Fruit fly (Drosophila melanogaster) whole organism, embryonic: ENCODE results near the gene CG7506.
A peak's percentile ranks its signal among the peaks of the same experiment; 100 is the strongest.

Source experiments
- Ada2b ChIP-seq: fragments of 200-800 bp; sonication (Bioruptor generic); IDR thresholded peaks from 2 replicates; pipeline ENCODE4 v1.3.6; 2022; ENCODE audit warnings: missing biosample characterization, missing genetic modification characterization
- Bteb2 ChIP-seq: fragments of 200-800 bp; sonication (Bioruptor generic); optimal IDR thresholded peaks from 2 replicates; lab custom pipeline; 2016; ENCODE audit warnings: missing biosample characterization, missing genetic modification characterization
- CG10565 ChIP-seq: fragments of 200-800 bp; sonication (Bioruptor generic); optimal IDR thresholded peaks from 3 replicates; lab custom pipeline; 2016; ENCODE audit warnings: missing biosample characterization, mild to moderate bottlenecking, missing genetic modification characterization
- CG12299 ChIP-seq: fragments of 200-800 bp; sonication (Bioruptor generic); optimal IDR thresholded peaks from 2 replicates; lab custom pipeline; 2018; ENCODE audit warnings: missing biosample characterization, mild to moderate bottlenecking, missing genetic modification characterization
- CG17186 ChIP-seq: fragments of 200-800 bp; sonication (Bioruptor generic); optimal IDR thresholded peaks from 3 replicates; lab custom pipeline; 2017; ENCODE audit warnings: missing biosample characterization, missing genetic modification reagents, missing genetic modification characterization
- CG17359 ChIP-seq: fragments of 200-800 bp; sonication (Bioruptor generic); optimal IDR thresholded peaks from 3 replicates; lab custom pipeline; 2018; ENCODE audit warnings: missing biosample characterization, mild to moderate bottlenecking, missing genetic modification characterization, moderate library complexity
- CG17912 ChIP-seq: fragments of 200-800 bp; sonication (Bioruptor generic); optimal IDR thresholded peaks from 2 replicates; lab custom pipeline; 2018; ENCODE audit warnings: missing biosample characterization, mild to moderate bottlenecking, missing genetic modification characterization
- CG1832 ChIP-seq: fragments of 200-800 bp; sonication (Bioruptor generic); optimal IDR thresholded peaks from 2 replicates; lab custom pipeline; 2017; ENCODE audit warnings: missing biosample characterization, mild to moderate bottlenecking, missing genetic modification characterization, inconsistent platforms
- CG3726 ChIP-seq: fragments of 200-800 bp; sonication (Bioruptor generic); IDR thresholded peaks from 3 replicates; pipeline ENCODE4, ENCODE4 v1.3.6; 2022; ENCODE audit warnings: missing biosample characterization, missing genetic modification characterization
- CG42726 ChIP-seq: fragments of 200-800 bp; sonication (Bioruptor generic); IDR thresholded peaks from 2 replicates; pipeline ENCODE4 v1.3.6; 2022; ENCODE audit warnings: missing biosample characterization, missing genetic modification characterization; ENCODE audit not compliant: partially characterized antibody
- CG6791 ChIP-seq: fragments of 200-800 bp; sonication (Bioruptor generic); IDR thresholded peaks from 3 replicates; pipeline ENCODE4 v1.3.6; 2022; ENCODE audit warnings: missing biosample characterization, missing genetic modification characterization; ENCODE audit not compliant: partially characterized antibody
- CG8944 ChIP-seq: fragments of 200-800 bp; sonication (Bioruptor generic); optimal IDR thresholded peaks from 3 replicates; lab custom pipeline; 2016; ENCODE audit warnings: missing biosample characterization, missing genetic modification characterization
- Camta ChIP-seq: fragments of 200-800 bp; sonication (Bioruptor generic); optimal IDR thresholded peaks from 2 replicates; lab custom pipeline; 2016; ENCODE audit warnings: missing biosample characterization, missing genetic modification characterization
- D ChIP-seq, 2 experiments: fragments of 200-800 bp in 1 of 2; fragments of >200 bp in 1 of 2; sonication (Bioruptor generic) in 1 of 2; optimal IDR thresholded peaks; 2 replicates in 1 of 2; 3 replicates in 1 of 2; lab custom pipeline; 2017; ENCODE audit warnings: mild to moderate bottlenecking in 1 of 2, missing biosample characterization in 1 of 2, missing genetic modification characterization in 1 of 2, missing genetic modification reagents in 1 of 2
- Drgx ChIP-seq: fragments of 200-800 bp; sonication (Bioruptor generic); IDR thresholded peaks from 2 replicates; pipeline ENCODE4 v1.3.6; 2022; ENCODE audit warnings: missing biosample characterization, missing genetic modification characterization
- Fer1 ChIP-seq: fragments of 200-800 bp; sonication (Bioruptor generic); optimal IDR thresholded peaks from 2 replicates; lab custom pipeline; 2017; ENCODE audit warnings: missing biosample characterization, mild to moderate bottlenecking, missing genetic modification characterization
- Gsc ChIP-seq: fragments of 200-800 bp; sonication (Bioruptor generic); IDR thresholded peaks from 2 replicates; pipeline ENCODE4 v1.3.6; 2022; ENCODE audit warnings: missing biosample characterization, missing genetic modification characterization
- H15 ChIP-seq: fragments of 200-800 bp; sonication (Bioruptor generic); IDR thresholded peaks from 3 replicates; pipeline ENCODE4 v1.3.6; 2022; ENCODE audit warnings: missing biosample characterization, missing genetic modification characterization
- Hr51 ChIP-seq, 2 experiments: fragments of 200-800 bp; sonication (Bioruptor generic); optimal IDR thresholded peaks; 2 replicates in 1 of 2; 3 replicates in 1 of 2; lab custom pipeline; 2016 to 2018; ENCODE audit warnings: missing biosample characterization in 2 of 2, missing genetic modification characterization in 2 of 2, mild to moderate bottlenecking in 1 of 2, moderate library complexity in 1 of 2
- Kr ChIP-seq: fragments of 200-800 bp; sonication (Bioruptor generic); optimal IDR thresholded peaks from 2 replicates; lab custom pipeline; 2017; ENCODE audit warnings: missing biosample characterization, mild to moderate bottlenecking, missing genetic modification characterization
- Sry-δ ChIP-seq: fragments of 200-800 bp; sonication (Bioruptor generic); optimal IDR thresholded peaks from 2 replicates; lab custom pipeline; 2016; ENCODE audit warnings: missing biosample characterization, missing genetic modification characterization
- Usf ChIP-seq: fragments of 200-800 bp; sonication (Bioruptor generic); optimal IDR thresholded peaks from 2 replicates; lab custom pipeline; 2017; ENCODE audit warnings: missing genotype, missing biosample characterization, missing genetic modification characterization
- Xbp1 ChIP-seq: fragments of 200-800 bp; sonication (Bioruptor generic); optimal IDR thresholded peaks from 3 replicates; lab custom pipeline; 2016; ENCODE audit warnings: missing biosample characterization, mild to moderate bottlenecking, missing genetic modification characterization
- ara ChIP-seq: fragments of 200-800 bp; sonication (Bioruptor generic); IDR thresholded peaks from 2 replicates; pipeline ENCODE4 v1.3.6; 2022; ENCODE audit warnings: missing biosample characterization, missing genetic modification characterization
- ase ChIP-seq: fragments of 200-800 bp; sonication (Bioruptor generic); IDR thresholded peaks from 3 replicates; pipeline ENCODE4 v1.3.6; 2022; ENCODE audit warnings: missing biosample characterization, missing genetic modification characterization
- bigmax ChIP-seq: fragments of 200-800 bp; sonication (Bioruptor generic); optimal IDR thresholded peaks from 2 replicates; lab custom pipeline; 2018; ENCODE audit warnings: missing biosample characterization, mild to moderate bottlenecking, missing genetic modification characterization
- croc ChIP-seq: fragments of 200-800 bp; sonication (Bioruptor generic); conservative IDR thresholded peaks from 3 replicates; pipeline ENCODE4 v1.3.6; 2022; ENCODE audit warnings: missing biosample characterization, missing genetic modification characterization
- da ChIP-seq: fragments of 200-800 bp; sonication (Bioruptor generic); optimal IDR thresholded peaks from 2 replicates; lab custom pipeline; 2016; ENCODE audit warnings: missing biosample characterization, missing genetic modification characterization
- disco-r ChIP-seq: fragments of 200-800 bp; sonication (Bioruptor generic); optimal IDR thresholded peaks from 2 replicates; lab custom pipeline; 2016; ENCODE audit warnings: missing biosample characterization, missing genetic modification characterization
- emc ChIP-seq: fragments of 200-800 bp; sonication (Bioruptor generic); optimal IDR thresholded peaks from 2 replicates; lab custom pipeline; 2016; ENCODE audit warnings: missing biosample characterization, missing genetic modification characterization
- insv ChIP-seq, 2 experiments: fragments of 200-800 bp; sonication (Bioruptor generic); optimal IDR thresholded peaks; 3 replicates each; lab custom pipeline; 2016 to 2018; ENCODE audit warnings: missing biosample characterization in 2 of 2, missing genetic modification characterization in 2 of 2
- kay ChIP-seq: fragments of 200-800 bp; sonication (Bioruptor generic); optimal IDR thresholded peaks from 2 replicates; lab custom pipeline; 2016; ENCODE audit warnings: missing biosample characterization, missing genetic modification characterization
- ken ChIP-seq: fragments of 200-800 bp; sonication (Bioruptor generic); IDR thresholded peaks from 3 replicates; pipeline ENCODE4 v1.3.6; 2022; ENCODE audit warnings: missing biosample characterization, missing genetic modification characterization
- lbe ChIP-seq: fragments of 200-800 bp; sonication (Bioruptor generic); optimal IDR thresholded peaks from 2 replicates; lab custom pipeline; 2016; ENCODE audit warnings: missing biosample characterization, mild to moderate bottlenecking, missing genetic modification characterization
- mld ChIP-seq: fragments of 200-800 bp; sonication (Bioruptor generic); IDR thresholded peaks from 3 replicates; pipeline ENCODE4 v1.3.6; 2022; ENCODE audit warnings: missing biosample characterization, missing genetic modification characterization; ENCODE audit not compliant: partially characterized antibody
- nerfin-2 ChIP-seq: fragments of 200-800 bp; sonication (Bioruptor generic); IDR thresholded peaks from 2 replicates; pipeline ENCODE4 v1.3.6; 2022; ENCODE audit warnings: missing biosample characterization, missing genetic modification characterization; ENCODE audit not compliant: partially characterized antibody
- onecut ChIP-seq: fragments of 200-800 bp; sonication (Bioruptor generic); IDR thresholded peaks from 2 replicates; pipeline ENCODE4 v1.3.6; 2022; ENCODE audit warnings: missing biosample characterization, missing genetic modification characterization
- prd ChIP-seq, 3 experiments: fragments of >200 bp in 2 of 3; fragments of 200-800 bp in 1 of 3; sonication (Bioruptor generic) in 1 of 3; optimal IDR thresholded peaks in 2 of 3; IDR thresholded peaks in 1 of 3; 2 replicates in 2 of 3; 3 replicates in 1 of 3; pipeline versions ENCODE4 v1.3.6 to Lab custom; 2017 to 2022; ENCODE audit warnings: missing biosample characterization in 1 of 3, missing genetic modification characterization in 1 of 3
- ranshi ChIP-seq: fragments of 200-800 bp; sonication (Bioruptor generic); IDR thresholded peaks from 2 replicates; pipeline ENCODE4 v1.3.6; 2022; ENCODE audit warnings: missing biosample characterization, missing genetic modification characterization
- run ChIP-seq: fragments of 200-800 bp; sonication (Bioruptor generic); optimal IDR thresholded peaks from 3 replicates; lab custom pipeline; 2018; ENCODE audit warnings: missing biosample characterization, mild to moderate bottlenecking, missing genetic modification characterization
- salm ChIP-seq: fragments of 200-800 bp; sonication (Bioruptor generic); optimal IDR thresholded peaks from 2 replicates; lab custom pipeline; 2018; ENCODE audit warnings: missing biosample characterization, mild to moderate bottlenecking, missing genetic modification characterization
- so ChIP-seq: fragments of 200-800 bp; sonication (Bioruptor generic); IDR thresholded peaks from 3 replicates; pipeline ENCODE4 v1.3.6; 2022; ENCODE audit warnings: missing biosample characterization, missing genetic modification characterization
- vvl ChIP-seq: fragments of 200-800 bp; sonication (Bioruptor generic); IDR thresholded peaks from 2 replicates; pipeline ENCODE4 v1.3.6; 2022; ENCODE audit warnings: missing biosample characterization, missing genetic modification characterization
- wek ChIP-seq: fragments of 200-800 bp; sonication (Bioruptor generic); optimal IDR thresholded peaks from 3 replicates; lab custom pipeline; 2018; ENCODE audit warnings: missing biosample characterization, mild to moderate bottlenecking, missing genetic modification characterization, moderate library complexity
- zfh1 ChIP-seq: fragments of 200-800 bp; sonication (Bioruptor generic); IDR thresholded peaks from 3 replicates; pipeline ENCODE4 v1.3.6; 2022; ENCODE audit warnings: missing biosample characterization, missing genetic modification characterization

The CG7506 gene

DNA sequence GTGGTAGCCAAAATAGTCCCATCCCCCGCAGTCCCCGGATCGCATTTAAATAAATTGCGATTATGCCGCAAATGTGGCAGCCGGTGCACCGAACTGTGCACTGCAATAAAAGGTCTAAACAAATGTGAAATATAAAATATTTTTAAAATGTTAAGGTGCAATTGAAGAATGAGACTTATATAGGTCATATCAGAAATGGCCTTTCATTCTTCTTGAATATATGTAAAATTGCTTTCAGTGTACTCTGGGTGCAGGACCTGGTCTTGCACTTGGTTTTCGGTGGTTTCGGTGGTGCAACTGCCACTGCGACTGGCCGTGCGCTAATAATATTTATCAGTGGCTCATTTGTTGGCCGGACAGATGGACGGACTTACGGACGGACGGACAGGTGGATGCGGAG is 43.1 kb downstream of the CG7506 start:
- TF ChIP-seq Fer1 (GFP tag; lab: Kevin White, UChicago) (no peak), CG10565 (GFP tag; lab: Kevin White, UChicago) (no peak), zfh1 (GFP tag; lab: Robert Waterston, UW) (0 out of 3 replicates have a peak, but pooled peaks have one; percentile 37), ara (GFP tag; lab: Robert Waterston, UW) (0 out of 2 replicates have a peak, but pooled peaks have one; percentile 25), CG3726 (GFP tag; lab: Robert Waterston, UW) (0 out of 3 replicates have a peak, but pooled peaks have one; percentile 42), Drgx (GFP tag; lab: Robert Waterston, UW) (peak; percentile 79), ranshi (GFP tag; lab: Robert Waterston, UW) (peak; percentile 7; the same call in 1 of the 2 replicates)

DNA sequence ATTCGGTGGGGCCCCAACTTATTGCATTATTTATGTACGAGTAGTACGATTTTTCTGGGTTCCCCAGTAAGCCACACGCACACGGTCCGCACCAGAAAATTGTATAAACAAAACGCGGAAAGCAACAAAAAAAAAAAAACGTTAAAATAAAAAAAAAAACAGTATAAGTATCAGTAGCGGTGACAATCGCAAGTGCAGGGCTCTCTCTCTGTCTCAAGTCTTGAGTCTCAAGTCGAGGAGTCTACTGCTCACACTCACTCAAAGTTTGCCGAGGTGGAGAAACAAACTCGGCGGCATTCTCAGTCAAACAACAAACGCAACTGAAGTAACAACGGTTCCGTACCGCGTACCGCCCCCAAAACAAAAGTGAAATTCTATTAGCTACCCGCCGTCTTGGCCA is 48.7 kb downstream of the CG7506 start, which contains the start of gene Pura:
Gene Pura (plus strand): TSS at position 301 of the 400 bp plus-strand sequence.
- TF ChIP-seq croc (GFP tag; lab: Robert Waterston, UW) (no peak), CG1832 (GFP tag; lab: Kevin White, UChicago) (no peak), CG10565 (GFP tag; lab: Kevin White, UChicago) (no peak), Gsc (GFP tag; lab: Robert Waterston, UW) (no peak), lbe (GFP tag; lab: Kevin White, UChicago) (no peak), Xbp1 (GFP tag; lab: Kevin White, UChicago) (no peak), da (GFP tag; lab: Kevin White, UChicago) (no peak)

DNA sequence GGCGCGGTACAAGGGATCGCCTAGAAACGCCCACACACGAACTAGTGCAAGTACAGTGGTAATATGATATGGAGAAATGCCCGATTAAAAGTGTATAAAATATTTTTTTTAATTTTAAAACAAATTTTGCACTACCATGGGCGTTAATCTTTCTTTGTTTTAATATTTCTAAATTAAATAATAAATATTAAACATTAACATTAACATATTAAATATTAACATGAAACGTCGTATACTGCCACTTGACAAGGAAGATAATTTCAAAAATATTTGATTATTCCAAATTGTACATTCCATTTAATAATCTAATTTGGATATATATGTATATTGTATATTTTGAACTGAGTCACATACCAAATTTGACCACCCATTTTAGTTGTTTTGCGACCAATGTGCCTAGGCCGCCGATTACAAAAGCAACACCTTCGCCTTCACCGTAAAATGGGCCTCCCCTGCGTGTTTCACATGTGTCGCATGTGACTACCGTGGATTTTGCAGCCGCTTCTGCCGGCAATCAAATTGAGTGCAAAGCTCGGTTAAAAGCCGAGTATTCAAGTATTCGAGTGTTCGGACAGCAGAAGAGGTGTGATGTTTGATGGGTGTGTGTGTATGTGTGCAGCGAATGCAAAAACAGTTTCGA is 49.2 kb downstream of the CG7506 start:
- TF ChIP-seq mld (GFP tag; lab: Robert Waterston, UW) (no peak), salm (tag; lab: Kevin White, UChicago) (no peak), nerfin-2 (GFP tag; lab: Robert Waterston, UW) (no peak), prd (optimal IDR thresholded peaks at IDR 0.05; lab: Kevin White, UChicago) (no peak), prd (GFP tag; IDR thresholded peaks at IDR 0.05; lab: Robert Waterston, UW) (peak; percentile 52; the same call in 2 of the 3 replicates), vvl (GFP tag; lab: Robert Waterston, UW) (no peak; the same call in 1 of the 2 replicates), Ada2b (GFP tag; lab: Robert Waterston, UW) (0 out of 2 replicates have a peak, but pooled peaks have one; percentile 5), onecut (GFP tag; lab: Robert Waterston, UW) (no peak), kay (GFP tag; lab: Kevin White, UChicago) (no peak), CG17912 (GFP tag; lab: Kevin White, UChicago) (no peak), run (tag; lab: Kevin White, UChicago) (peak; percentile 25), CG17186 (GFP tag; lab: Kevin White, UChicago) (no peak), CG17359 (tag; lab: Kevin White, UChicago) (peak; percentile 46), emc (GFP tag; lab: Kevin White, UChicago) (no peak), Sry-δ (GFP tag; lab: Kevin White, UChicago) (no peak), so (0 out of 3 replicates have a peak, but pooled peaks have one; percentile 10), CG42726 (GFP tag; lab: Robert Waterston, UW) (no peak), Usf (GFP tag; lab: Kevin White, UChicago) (no peak), Hr51 (GFP tag; optimal IDR thresholded peaks at IDR 0.05; lab: Kevin White, UChicago) (peak in 1 of 2 experiments; percentile 67), Bteb2 (GFP tag; lab: Kevin White, UChicago) (no peak), wek (GFP tag; lab: Kevin White, UChicago) (no peak), bigmax (GFP tag; lab: Kevin White, UChicago) (no peak), Camta (no peak), disco-r (GFP tag; lab: Kevin White, UChicago) (no peak), ken (GFP tag; lab: Robert Waterston, UW) (no peak), CG12299 (tag; lab: Kevin White, UChicago) (no peak), CG8944 (GFP tag; lab: Kevin White, UChicago) (no peak), Kr (GFP tag; lab: Kevin White, UChicago) (no peak), CG6791 (GFP tag; lab: Robert Waterston, UW) (no peak), insv (GFP tag; optimal IDR thresholded peaks at IDR 0.05; lab: Kevin White, UChicago) (no peak), H15 (no peak), D (optimal IDR thresholded peaks at IDR 0.05; lab: Kevin White, UChicago) (no peak), D (GFP tag; optimal IDR thresholded peaks at IDR 0.05; lab: Kevin White, UChicago) (peak; percentile 37), ase (GFP tag; lab: Robert Waterston, UW) (no peak)
